Worm (Caenorhabditis elegans) whole organism, L4 larva: ENCODE data around the gene K01D12.1.

Experiments used
- ama-1 ChIP-seq: fragments of 150-350 bp; optimal IDR thresholded peaks from 2 replicates; lab custom pipeline; 2014; ENCODE audit warnings: inconsistent platforms, mixed read lengths
- ceh-62 ChIP-seq: sonication (generic microtip); optimal IDR thresholded peaks from 2 replicates; lab custom pipeline; 2017; ENCODE audit warnings: missing biosample characterization, missing genetic modification characterization
- lin-1 ChIP-seq: fragments of 200-800 bp; sonication (Bioruptor generic); IDR thresholded peaks from 2 replicates; pipeline ENCODE4 v1.3.6; 2022; ENCODE audit warnings: missing genetic modification reagents, missing genetic modification characterization, missing compliant biosample characterization
- snpc-4 ChIP-seq: fragments of 150-350 bp; optimal IDR thresholded peaks from 2 replicates; lab custom pipeline; 2014; ENCODE audit warnings: missing biosample characterization, missing genetic modification characterization
- zag-1 ChIP-seq: fragments of 150-350 bp; optimal IDR thresholded peaks from 2 replicates; lab custom pipeline; 2014; ENCODE audit warnings: missing biosample characterization, missing genetic modification characterization

ce11 chrV:12347854-12348253 is 29.5 kb upstream of the K01D12.1 start:
- TF ChIP-seq zag-1 (no peak), snpc-4 (tag; lab: Kevin White, UChicago) (no peak), ceh-62 (tag; lab: Kevin White, UChicago) (no peak), lin-1 (GFP tag; lab: Robert Waterston, UW) (no peak), ama-1 (lab: Kevin White, UChicago) (no peak)
